Worm (Caenorhabditis elegans) whole organism, L3 larva: ENCODE measurements around the gene Y102A5C.27.
"Not testable (repeated sequence)": the region's sequence is repeated elsewhere in the genome, so short reads cannot be mapped to it uniquely, and the experiment has no call there.

ENCODE experiments used
- ama-1 ChIP-seq: fragments of 150-350 bp; optimal IDR thresholded peaks from 2 replicates; lab custom pipeline; 2018
- ceh-9 ChIP-seq: sonication (generic microtip); optimal IDR thresholded peaks from 2 replicates; lab custom pipeline; 2018; ENCODE audit warnings: missing biosample characterization, missing genetic modification characterization
- eor-1 ChIP-seq, 2 experiments: fragments of 150-350 bp; optimal IDR thresholded peaks; 2 replicates each; lab custom pipeline; 2014 to 2018; ENCODE audit warnings: missing biosample characterization in 2 of 2, missing genetic modification characterization in 2 of 2
- lin-15B ChIP-seq: fragments of 150-350 bp; optimal IDR thresholded peaks from 2 replicates; lab custom pipeline; 2014; ENCODE audit warnings: missing biosample characterization, missing genetic modification characterization
- mdl-1 ChIP-seq: fragments of 150-350 bp; optimal IDR thresholded peaks from 2 replicates; lab custom pipeline; 2014; ENCODE audit warnings: missing biosample characterization, missing genetic modification characterization
- mml-1 ChIP-seq: fragments of 150-350 bp; sonication (generic microtip); optimal IDR thresholded peaks from 3 replicates; lab custom pipeline; 2014; ENCODE audit warnings: missing biosample characterization, missing genetic modification characterization
- nfya-1 ChIP-seq: sonication (generic microtip); optimal IDR thresholded peaks from 2 replicates; lab custom pipeline; 2017; ENCODE audit warnings: missing genetic modification characterization, mild to moderate bottlenecking, missing compliant biosample characterization, antibody characterized with exemption, moderate library complexity; ENCODE audit not compliant: insufficient read depth
- nhr-11 ChIP-seq: fragments of 150-350 bp; optimal IDR thresholded peaks from 2 replicates; lab custom pipeline; 2014; ENCODE audit warnings: missing biosample characterization, missing genetic modification characterization
- tbx-2 ChIP-seq: sonication (generic microtip); optimal IDR thresholded peaks from 2 replicates; lab custom pipeline; 2016; ENCODE audit warnings: mild to moderate bottlenecking, missing genetic modification characterization, missing compliant biosample characterization

Gene Y102A5C.27

DNA sequence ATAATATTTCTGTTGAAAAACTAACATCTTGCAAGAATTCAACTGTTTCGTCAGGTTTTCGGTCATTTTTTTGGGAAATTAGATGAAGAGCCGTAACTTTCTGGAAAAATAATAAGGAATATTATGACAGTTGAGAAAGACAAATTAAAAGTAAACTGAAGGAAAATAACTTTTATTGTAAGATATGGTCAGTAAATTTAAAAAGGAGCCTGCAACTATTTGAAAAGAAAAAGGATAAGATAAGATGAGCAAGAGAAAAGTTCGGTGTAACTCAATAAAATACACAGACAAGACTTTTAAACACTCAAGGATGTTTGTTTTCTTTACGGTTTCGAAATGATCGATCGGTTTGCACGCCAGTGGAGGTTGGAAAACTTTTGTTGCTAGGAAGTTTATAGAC is 38.9 kb downstream of the Y102A5C.27 start, which contains the start of gene fbxa-111:
Gene fbxa-111 (minus strand): TSS at position 101 of the 400 bp plus-strand sequence.
- TF ChIP-seq tbx-2 (tag; lab: Kevin White, UChicago); nfya-1; ceh-9: not testable (repeated sequence)

DNA sequence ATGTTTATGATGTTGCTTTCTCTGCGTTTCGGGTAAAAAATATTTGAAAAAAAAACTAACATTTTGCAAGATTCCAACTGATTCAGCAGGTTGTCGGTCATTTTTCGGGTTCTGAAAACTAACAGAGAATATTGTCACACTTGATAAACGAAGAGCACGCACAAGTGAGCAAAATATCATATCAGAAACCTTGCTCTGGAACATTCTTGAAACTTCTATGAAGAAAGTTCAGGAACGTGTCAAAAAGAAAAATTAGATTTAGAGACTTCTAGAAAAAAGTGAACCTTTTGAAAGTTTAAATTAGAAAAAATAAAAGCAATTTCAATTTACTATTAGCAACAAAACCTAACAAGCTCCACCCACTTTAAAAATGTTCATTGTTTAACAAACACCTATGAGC is 40.5 kb downstream of the Y102A5C.27 start, which contains the start of gene fbxa-112:
Gene fbxa-112 (minus strand): TSS at position 101 of the 400 bp plus-strand sequence.
- not testable (repeated sequence) for TF ChIP-seq mdl-1 (tag; lab: Kevin White, UChicago); mml-1; eor-1 (tag; optimal IDR thresholded peaks at IDR 0.05; lab: Kevin White, UChicago)

DNA sequence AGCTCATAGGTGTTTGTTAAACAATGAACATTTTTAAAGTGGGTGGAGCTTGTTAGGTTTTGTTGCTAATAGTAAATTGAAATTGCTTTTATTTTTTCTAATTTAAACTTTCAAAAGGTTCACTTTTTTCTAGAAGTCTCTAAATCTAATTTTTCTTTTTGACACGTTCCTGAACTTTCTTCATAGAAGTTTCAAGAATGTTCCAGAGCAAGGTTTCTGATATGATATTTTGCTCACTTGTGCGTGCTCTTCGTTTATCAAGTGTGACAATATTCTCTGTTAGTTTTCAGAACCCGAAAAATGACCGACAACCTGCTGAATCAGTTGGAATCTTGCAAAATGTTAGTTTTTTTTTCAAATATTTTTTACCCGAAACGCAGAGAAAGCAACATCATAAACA is 49.8 kb downstream of the Y102A5C.27 start, which contains the start of gene fbxa-148:
Gene fbxa-148 (plus strand): TSS at position 301 of the 400 bp plus-strand sequence.
- TF ChIP-seq lin-15B (tag; lab: Kevin White, UChicago); nhr-11 (tag; lab: Kevin White, UChicago); ama-1 (lab: Kevin White, UChicago): not testable (repeated sequence)
